Worm (Caenorhabditis elegans) whole organism, young adult: Measurements from ENCODE around the gene C27H5.6.

Source experiments
- B0261.1 ChIP-seq: sonication (generic microtip); optimal IDR thresholded peaks from 2 replicates; lab custom pipeline; 2016; ENCODE audit warnings: mild to moderate bottlenecking, missing genetic modification characterization, moderate library complexity, missing compliant biosample characterization
- D2030.7 ChIP-seq: fragments of 200-800 bp; sonication (Bioruptor generic); IDR thresholded peaks from 2 replicates; pipeline ENCODE4 v1.3.6; 2022; ENCODE audit warnings: missing genetic modification reagents, missing genetic modification characterization, missing compliant biosample characterization
- F37B4.10 ChIP-seq: fragments of 200-800 bp; sonication (Bioruptor generic); IDR thresholded peaks from 2 replicates; pipeline ENCODE4 v1.3.6; 2022; ENCODE audit warnings: missing genetic modification characterization, missing compliant biosample characterization
- F39B2.1 ChIP-seq: fragments of 200-800 bp; sonication (Bioruptor generic); IDR thresholded peaks from 2 replicates; pipeline ENCODE4 v1.3.6; 2022; ENCODE audit warnings: missing genetic modification reagents, missing genetic modification characterization, missing compliant biosample characterization
- F57A8.1 ChIP-seq: fragments of 200-800 bp; sonication (Bioruptor generic); optimal IDR thresholded peaks from 2 replicates; lab custom pipeline; 2018; ENCODE audit warnings: mild to moderate bottlenecking, missing genetic modification characterization, moderate library complexity, missing compliant biosample characterization
- F57C9.4 ChIP-seq: sonication (generic microtip); optimal IDR thresholded peaks from 2 replicates; lab custom pipeline; 2017; ENCODE audit warnings: mild to moderate bottlenecking, missing genetic modification characterization, missing compliant biosample characterization
- K11D2.4 ChIP-seq: fragments of 200-800 bp; sonication (Bioruptor generic); IDR thresholded peaks from 2 replicates; pipeline ENCODE4 v1.3.6; 2022; ENCODE audit warnings: missing genetic modification reagents, missing genetic modification characterization, missing compliant biosample characterization
- K12H6.12 ChIP-seq: fragments of 200-800 bp; sonication (Bioruptor generic); optimal IDR thresholded peaks from 2 replicates; lab custom pipeline; 2018; ENCODE audit warnings: mild to moderate bottlenecking, missing genetic modification characterization, missing compliant biosample characterization
- Y79H2A.3 ChIP-seq: fragments of 200-800 bp; sonication (Bioruptor generic); conservative IDR thresholded peaks from 2 replicates; pipeline ENCODE4 v1.3.6; 2022; ENCODE audit warnings: missing genetic modification reagents, missing genetic modification characterization, missing compliant biosample characterization
- aptf-2 ChIP-seq: fragments of 200-800 bp; sonication (Bioruptor generic); conservative IDR thresholded peaks from 2 replicates; pipeline ENCODE4 v1.3.6; 2022; ENCODE audit warnings: missing genetic modification reagents, missing genetic modification characterization, missing compliant biosample characterization
- aptf-3 ChIP-seq: fragments of 200-800 bp; sonication (Bioruptor generic); IDR thresholded peaks from 2 replicates; pipeline ENCODE4 v1.3.6; 2022; ENCODE audit warnings: missing genetic modification characterization, missing compliant biosample characterization
- attf-3 ChIP-seq: fragments of 200-800 bp; sonication (Bioruptor generic); conservative IDR thresholded peaks from 2 replicates; pipeline ENCODE4 v1.3.6; 2022; ENCODE audit warnings: missing genetic modification reagents, missing genetic modification characterization, missing compliant biosample characterization
- cebp-1 ChIP-seq, 2 experiments: fragments of 200-800 bp in 1 of 2; sonication (Bioruptor generic) in 1 of 2; sonication (generic microtip) in 1 of 2; IDR thresholded peaks in 1 of 2; optimal IDR thresholded peaks in 1 of 2; 2 replicates each; pipeline versions ENCODE4 v1.3.6 to Lab custom; 2017 to 2022; ENCODE audit warnings: missing compliant biosample characterization in 2 of 2, missing genetic modification characterization in 2 of 2, mild to moderate bottlenecking in 1 of 2, missing genetic modification reagents in 1 of 2, moderate library complexity in 1 of 2
- ceh-27 ChIP-seq: fragments of 200-800 bp; sonication (Bioruptor generic); optimal IDR thresholded peaks from 2 replicates; lab custom pipeline; 2018; ENCODE audit warnings: mild to moderate bottlenecking, missing genetic modification characterization, moderate library complexity, missing compliant biosample characterization
- ceh-40 ChIP-seq: fragments of 200-800 bp; sonication (Bioruptor generic); IDR thresholded peaks from 2 replicates; pipeline ENCODE4 v1.3.6; 2022; ENCODE audit warnings: missing genetic modification characterization, missing compliant biosample characterization
- efl-1 ChIP-seq: fragments of 150-350 bp; optimal IDR thresholded peaks from 2 replicates; lab custom pipeline; 2014; ENCODE audit warnings: missing biosample characterization, missing genetic modification reagents, missing genetic modification characterization
- egl-18 ChIP-seq: fragments of 200-800 bp; sonication (Bioruptor generic); IDR thresholded peaks from 2 replicates; pipeline ENCODE4 v1.3.6; 2022; ENCODE audit warnings: missing genetic modification reagents, missing genetic modification characterization, missing compliant biosample characterization
- ekl-4 ChIP-seq: fragments of 200-800 bp; sonication (Bioruptor generic); IDR thresholded peaks from 2 replicates; pipeline ENCODE4 v1.3.6; 2022; ENCODE audit warnings: missing genetic modification reagents, missing genetic modification characterization, missing compliant biosample characterization
- ets-4 ChIP-seq: fragments of 200-800 bp; sonication (Bioruptor generic); optimal IDR thresholded peaks from 2 replicates; lab custom pipeline; 2018; ENCODE audit warnings: mild to moderate bottlenecking, missing genetic modification characterization, missing compliant biosample characterization
- lin-35 ChIP-seq, 3 experiments: fragments of 150-350 bp in 2 of 3; sonication (generic microtip) in 1 of 3; optimal IDR thresholded peaks; 2 replicates each; lab custom pipeline; 2014 to 2018; ENCODE audit warnings: missing biosample characterization in 3 of 3, missing genetic modification characterization in 3 of 3, missing genetic modification reagents in 3 of 3
- lin-54 ChIP-seq: fragments of 200-800 bp; sonication (Bioruptor generic); optimal IDR thresholded peaks from 2 replicates; lab custom pipeline; 2018; ENCODE audit warnings: mild to moderate bottlenecking, missing genetic modification characterization, missing compliant biosample characterization
- lir-1 ChIP-seq: fragments of 200-800 bp; sonication (Bioruptor generic); conservative IDR thresholded peaks from 2 replicates; pipeline ENCODE4 v1.3.6; 2022; ENCODE audit warnings: missing genetic modification reagents, missing genetic modification characterization, missing compliant biosample characterization
- lsl-1 ChIP-seq: fragments of 200-800 bp; sonication (Bioruptor generic); optimal IDR thresholded peaks from 2 replicates; lab custom pipeline; 2018; ENCODE audit warnings: mild to moderate bottlenecking, missing genetic modification characterization, moderate library complexity, missing compliant biosample characterization
- lsy-27 ChIP-seq: sonication (generic microtip); optimal IDR thresholded peaks from 2 replicates; lab custom pipeline; 2017; ENCODE audit warnings: missing genetic modification characterization, mild to moderate bottlenecking, missing compliant biosample characterization, antibody characterized with exemption, missing genotype, borderline replicate concordance; ENCODE audit not compliant: insufficient read depth
- madf-6 ChIP-seq: fragments of 200-800 bp; sonication (Bioruptor generic); IDR thresholded peaks from 2 replicates; pipeline ENCODE4 v1.3.6; 2022; ENCODE audit warnings: missing genetic modification reagents, missing genetic modification characterization, missing compliant biosample characterization
- madf-8 ChIP-seq: fragments of 200-800 bp; sonication (Bioruptor generic); conservative IDR thresholded peaks from 2 replicates; pipeline ENCODE4 v1.3.6; 2022; ENCODE audit warnings: missing genetic modification reagents, missing genetic modification characterization, missing compliant biosample characterization
- mcd-1 ChIP-seq: fragments of 200-800 bp; sonication (Bioruptor generic); IDR thresholded peaks from 2 replicates; pipeline ENCODE4 v1.3.6; 2022; ENCODE audit warnings: missing genetic modification reagents, missing genetic modification characterization, missing compliant biosample characterization
- mel-28 ChIP-seq: sonication (generic microtip); optimal IDR thresholded peaks from 2 replicates; lab custom pipeline; 2016; ENCODE audit warnings: borderline replicate concordance, mild to moderate bottlenecking, missing genetic modification characterization, missing compliant biosample characterization
- mes-4 ChIP-seq: sonication (generic microtip); optimal IDR thresholded peaks from 2 replicates; lab custom pipeline; 2016; ENCODE audit warnings: missing genotype, missing genetic modification characterization, missing compliant biosample characterization
- nhr-179 ChIP-seq: sonication (generic microtip); optimal IDR thresholded peaks from 2 replicates; lab custom pipeline; 2016; ENCODE audit warnings: mild to moderate bottlenecking, missing genetic modification characterization, missing compliant biosample characterization
- rpc-1 ChIP-seq, 2 experiments: fragments of 150-350 bp in 1 of 2; sonication (generic microtip) in 1 of 2; optimal IDR thresholded peaks; 2 replicates each; lab custom pipeline; 2014 to 2018; ENCODE audit warnings: missing biosample characterization in 1 of 2, missing genetic modification characterization in 1 of 2, missing genetic modification reagents in 1 of 2, missing genotype in 1 of 2
- sdz-38 ChIP-seq: sonication (generic microtip); optimal IDR thresholded peaks from 2 replicates; lab custom pipeline; 2016; ENCODE audit warnings: missing genotype, missing genetic modification characterization, missing compliant biosample characterization
- sea-2 ChIP-seq: fragments of 200-800 bp; sonication (Bioruptor generic); IDR thresholded peaks from 2 replicates; pipeline ENCODE4 v1.3.6; 2022; ENCODE audit warnings: missing genetic modification characterization, missing compliant biosample characterization
- snpc-1.1 ChIP-seq: sonication (generic microtip); optimal IDR thresholded peaks from 2 replicates; lab custom pipeline; 2017; ENCODE audit warnings: missing genetic modification characterization, mild to moderate bottlenecking, missing compliant biosample characterization, antibody characterized with exemption, moderate library complexity, missing genotype, missing genetic modification reagents; ENCODE audit not compliant: insufficient read depth
- snpc-4 ChIP-seq, 5 experiments: fragments of 150-350 bp in 1 of 5; sonication (generic microtip) in 4 of 5; optimal IDR thresholded peaks; 2 replicates each; lab custom pipeline; 2014 to 2018; ENCODE audit warnings: missing genetic modification characterization in 5 of 5, missing biosample characterization in 3 of 5, antibody characterized with exemption in 2 of 5, mild to moderate bottlenecking in 2 of 5, missing compliant biosample characterization in 2 of 5, missing genotype in 2 of 5, moderate library complexity in 2 of 5, missing genetic modification reagents in 1 of 5
- somi-1 ChIP-seq: fragments of 200-800 bp; sonication (Bioruptor generic); optimal IDR thresholded peaks from 2 replicates; lab custom pipeline; 2018; ENCODE audit warnings: mild to moderate bottlenecking, missing genetic modification characterization, missing compliant biosample characterization
- ztf-22 ChIP-seq: fragments of 200-800 bp; sonication (Bioruptor generic); optimal IDR thresholded peaks from 2 replicates; lab custom pipeline; 2018; ENCODE audit warnings: mild to moderate bottlenecking, missing genetic modification characterization, moderate library complexity, missing compliant biosample characterization
- ztf-25 ChIP-seq: fragments of 200-800 bp; sonication (Bioruptor generic); IDR thresholded peaks from 2 replicates; pipeline ENCODE4 v1.3.6; 2022; ENCODE audit warnings: missing genetic modification reagents, missing genetic modification characterization, missing compliant biosample characterization
- ztf-26 ChIP-seq: sonication (generic microtip); optimal IDR thresholded peaks from 2 replicates; lab custom pipeline; 2017; ENCODE audit warnings: missing genetic modification characterization, missing compliant biosample characterization
- ztf-28 ChIP-seq: fragments of 200-800 bp; sonication (Bioruptor generic); IDR thresholded peaks from 2 replicates; pipeline ENCODE4 v1.3.6; 2022; ENCODE audit warnings: missing genetic modification reagents, missing genetic modification characterization, missing compliant biosample characterization

Gene C27H5.6

DNA sequence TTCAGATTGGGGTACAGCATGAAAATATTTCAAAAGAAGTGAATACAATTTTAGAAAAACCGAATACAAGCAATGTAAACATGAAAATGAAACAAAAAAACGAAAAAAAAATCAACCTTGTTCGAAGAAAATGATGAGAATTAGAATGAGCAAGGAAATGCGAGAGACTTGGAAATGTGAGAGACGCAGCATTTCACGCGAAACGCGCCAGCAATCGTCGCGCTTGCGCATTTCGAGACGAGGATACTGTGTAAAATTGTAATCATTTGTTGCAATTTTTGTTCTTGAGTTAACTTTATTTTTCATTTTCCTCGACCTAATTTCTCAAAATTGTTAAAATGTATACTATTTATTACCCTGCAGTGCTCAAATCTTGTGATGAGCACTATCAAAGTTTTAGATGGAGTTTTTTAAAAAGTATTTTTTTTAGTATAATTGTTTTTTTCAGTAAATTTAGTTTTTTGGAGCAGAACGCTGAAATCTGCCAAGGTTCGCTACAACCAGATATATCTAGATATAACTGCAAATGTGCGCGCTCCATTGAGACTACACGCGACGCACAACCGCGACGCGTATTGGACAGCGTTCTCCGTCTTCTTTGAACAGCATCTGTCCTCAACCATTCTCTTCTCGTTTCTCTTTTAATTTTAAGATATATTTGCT is 34.9 kb downstream of the C27H5.6 start, which contains the start of gene fust-1 (continued):
- TF ChIP-seq ztf-25 (GFP tag; lab: Robert Waterston, UW) (no peak), lin-35 (GFP tag; optimal IDR thresholded peaks at IDR 0.05; lab: Kevin White, UChicago) (peak in 2 of 3 experiments; percentile 80 to 93), K12H6.12 (tag; lab: Kevin White, UChicago) (peak; percentile 88), D2030.7 (peak; percentile 89), egl-18 (GFP tag; lab: Robert Waterston, UW) (peak; percentile 81), ztf-22 (GFP tag; lab: Kevin White, UChicago) (peak; percentile 73), ekl-4 (GFP tag; lab: Robert Waterston, UW) (peak; percentile 96), somi-1 (GFP tag; lab: Kevin White, UChicago) (peak; percentile 80), Y79H2A.3 (GFP tag; lab: Robert Waterston, UW) (no peak), cebp-1 (GFP tag; IDR thresholded peaks at IDR 0.05; lab: Robert Waterston, UW) (peak; percentile 29; the same call in 1 of the 2 replicates), cebp-1 (tag; optimal IDR thresholded peaks at IDR 0.05; lab: Kevin White, UChicago) (peak; percentile 93), F37B4.10 (GFP tag; lab: Robert Waterston, UW) (no peak), aptf-2 (GFP tag; lab: Robert Waterston, UW) (no peak), ets-4 (GFP tag; lab: Kevin White, UChicago) (peak; percentile 48), lsy-27 (tag; lab: Kevin White, UChicago) (no peak), lsl-1 (GFP tag; lab: Kevin White, UChicago) (peak; percentile 87), rpc-1 (optimal IDR thresholded peaks at IDR 0.05; lab: Kevin White, UChicago) (no peak), rpc-1 (tag; optimal IDR thresholded peaks at IDR 0.05; lab: Kevin White, UChicago) (no peak), mes-4 (tag; lab: Kevin White, UChicago) (peak; percentile 22), sdz-38 (tag; lab: Kevin White, UChicago) (no peak), lir-1 (GFP tag; lab: Robert Waterston, UW) (peak; percentile 88), F39B2.1 (GFP tag; lab: Robert Waterston, UW) (peak; percentile 82; the same call in 1 of the 2 replicates), ceh-27 (GFP tag; lab: Kevin White, UChicago) (peak; percentile 90), K11D2.4 (GFP tag; lab: Robert Waterston, UW) (peak; percentile 97), B0261.1 (tag; lab: Kevin White, UChicago) (peak; percentile 27), snpc-4 (GFP tag; optimal IDR thresholded peaks at IDR 0.05; lab: Kevin White, UChicago) (peak; percentile 58), snpc-4 (tag; optimal IDR thresholded peaks at IDR 0.05; lab: Kevin White, UChicago) (peak; percentile 48 to 89 (median 86)), aptf-3 (GFP tag; lab: Robert Waterston, UW) (no peak), mcd-1 (GFP tag; lab: Robert Waterston, UW) (peak; percentile 97), madf-6 (peak; percentile 95)
- TF ChIP-seq, all 124 proteins: peak for 82

DNA sequence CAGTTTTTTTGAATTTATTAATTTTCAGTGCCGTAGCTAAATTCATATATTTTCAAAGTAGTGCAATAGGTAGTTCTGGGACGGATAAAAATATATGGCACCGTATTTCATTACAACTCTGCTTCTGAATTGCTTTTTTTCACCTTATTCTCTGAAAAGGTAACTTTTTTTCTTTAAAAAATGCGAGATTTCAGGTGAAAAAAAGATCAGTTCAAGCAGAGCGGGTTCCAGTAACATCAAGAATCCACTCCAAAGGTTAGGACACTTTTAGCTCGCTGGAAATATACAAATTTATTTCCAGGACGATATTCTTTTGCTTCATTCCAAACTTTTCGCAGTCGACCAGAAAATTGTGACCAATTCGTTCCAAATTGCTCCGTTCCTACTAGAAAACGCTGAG is 38.9 kb downstream of the C27H5.6 start, which contains the start of gene T07F8.1:
T07F8.1 (plus strand) TSS at position 301 of the 400 bp plus-strand sequence.
- TF ChIP-seq ceh-27 (GFP tag; lab: Kevin White, UChicago): no peak

DNA sequence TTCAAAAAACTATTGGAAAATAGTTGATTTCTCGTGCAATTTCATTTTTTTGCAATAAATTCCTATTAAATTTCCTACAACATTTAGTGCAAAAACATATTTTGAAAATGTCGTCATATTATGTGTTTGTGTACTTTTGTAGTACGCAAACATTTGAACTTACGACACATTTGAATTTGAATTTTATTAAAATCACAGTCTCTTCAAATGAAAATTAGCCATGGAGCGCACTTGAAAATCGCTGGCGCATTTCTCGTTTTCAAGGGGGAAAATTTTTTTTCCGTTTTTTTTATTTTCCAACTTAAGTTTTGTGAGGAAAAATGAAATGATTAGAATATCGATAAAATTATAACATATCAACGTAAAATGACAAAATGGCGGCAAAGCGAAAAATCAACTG is 39.5 kb downstream of the C27H5.6 start:
- no peak for TF ChIP-seq mel-28 (tag; lab: Kevin White, UChicago)
- peak; percentile 31; the same call in 1 of the 2 replicates for TF ChIP-seq attf-3 (GFP tag; lab: Robert Waterston, UW)
- no peak for TF ChIP-seq nhr-179
- TF ChIP-seq efl-1 (GFP tag; lab: Kevin White, UChicago): peak; percentile 45
- TF ChIP-seq snpc-1.1 (tag; lab: Kevin White, UChicago): peak; percentile 65
- peak; percentile 85 for TF ChIP-seq lin-54 (GFP tag; lab: Kevin White, UChicago)
- no peak for TF ChIP-seq ceh-40 (GFP tag; lab: Robert Waterston, UW)
- TF ChIP-seq F57A8.1 (GFP tag; lab: Kevin White, UChicago): no peak
- TF ChIP-seq lin-35 (GFP tag; optimal IDR thresholded peaks at IDR 0.05; lab: Kevin White, UChicago): peak in 1 of 3 experiments; percentile 76
- no peak for TF ChIP-seq aptf-3 (GFP tag; lab: Robert Waterston, UW)
- TF ChIP-seq sea-2 (GFP tag; lab: Robert Waterston, UW): no peak
- TF ChIP-seq madf-8 (GFP tag; lab: Robert Waterston, UW): peak; percentile 70
- peak; percentile 18 for TF ChIP-seq snpc-4 (GFP tag; optimal IDR thresholded peaks at IDR 0.05; lab: Kevin White, UChicago)
- TF ChIP-seq snpc-4 (tag; optimal IDR thresholded peaks at IDR 0.05; lab: Kevin White, UChicago): peak in 2 of 4 experiments; percentile 28 to 32
- TF ChIP-seq F57C9.4 (tag; lab: Kevin White, UChicago): no peak
- no peak for TF ChIP-seq ztf-28 (GFP tag; lab: Robert Waterston, UW)
- no peak for TF ChIP-seq lir-1 (GFP tag; lab: Robert Waterston, UW)
- no peak for TF ChIP-seq ztf-26 (tag; lab: Kevin White, UChicago)
- TF ChIP-seq lsy-27 (tag; lab: Kevin White, UChicago): no peak
- 0 out of 2 replicates have a peak, but pooled peaks have one; percentile 17 for TF ChIP-seq ekl-4 (GFP tag; lab: Robert Waterston, UW)
